Worm (Caenorhabditis elegans) whole organism, late embryonic: Measurements from ENCODE around the gene F15A4.2.

Experiments used
- C08G9.2 ChIP-seq: sonication (generic microtip); optimal IDR thresholded peaks from 2 replicates; lab custom pipeline; 2016; ENCODE audit warnings: mild to moderate bottlenecking, missing genetic modification characterization, moderate library complexity, missing compliant biosample characterization
- C38D4.7 ChIP-seq: fragments of 200-800 bp; sonication (Bioruptor generic); optimal IDR thresholded peaks from 2 replicates; lab custom pipeline; 2018; ENCODE audit warnings: mild to moderate bottlenecking, missing genetic modification characterization, moderate library complexity, missing compliant biosample characterization
- F13H6.1 ChIP-seq: sonication (generic microtip); optimal IDR thresholded peaks from 2 replicates; lab custom pipeline; 2016; ENCODE audit warnings: missing genetic modification characterization, missing compliant biosample characterization
- K02D7.2 ChIP-seq: sonication (generic microtip); optimal IDR thresholded peaks from 2 replicates; lab custom pipeline; 2017; ENCODE audit warnings: mild to moderate bottlenecking, missing genetic modification characterization, missing compliant biosample characterization
- T23F11.4 ChIP-seq: fragments of 200-800 bp; sonication (Bioruptor generic); optimal IDR thresholded peaks from 2 replicates; lab custom pipeline; 2018; ENCODE audit warnings: mild to moderate bottlenecking, missing genetic modification characterization, missing compliant biosample characterization
- Y22D7AL.16 ChIP-seq: sonication (generic microtip); optimal IDR thresholded peaks from 2 replicates; lab custom pipeline; 2016; ENCODE audit warnings: missing genetic modification characterization, missing compliant biosample characterization
- ahr-1 ChIP-seq: sonication (generic microtip); optimal IDR thresholded peaks from 2 replicates; lab custom pipeline; 2016; ENCODE audit warnings: missing genetic modification characterization, missing compliant biosample characterization
- ceh-14 ChIP-seq: sonication (generic microtip); optimal IDR thresholded peaks from 2 replicates; lab custom pipeline; 2016; ENCODE audit warnings: missing genotype, missing genetic modification characterization, missing compliant biosample characterization
- ceh-18 ChIP-seq: sonication (generic microtip); optimal IDR thresholded peaks from 2 replicates; lab custom pipeline; 2016; ENCODE audit warnings: missing genetic modification characterization, missing compliant biosample characterization
- ceh-19 ChIP-seq: fragments of 200-800 bp; sonication (Bioruptor generic); optimal IDR thresholded peaks from 2 replicates; lab custom pipeline; 2018; ENCODE audit warnings: mild to moderate bottlenecking, missing genetic modification characterization, missing compliant biosample characterization
- ceh-2 ChIP-seq: sonication (generic microtip); optimal IDR thresholded peaks from 2 replicates; lab custom pipeline; 2016; ENCODE audit warnings: missing genotype, missing genetic modification characterization, missing compliant biosample characterization
- ceh-30 ChIP-seq: fragments of 150-350 bp; optimal IDR thresholded peaks from 2 replicates; lab custom pipeline; 2014; ENCODE audit warnings: missing biosample characterization, missing genetic modification characterization
- ceh-34 ChIP-seq: sonication (generic microtip); optimal IDR thresholded peaks from 2 replicates; lab custom pipeline; 2016; ENCODE audit warnings: mild to moderate bottlenecking, missing genetic modification characterization, missing compliant biosample characterization
- ceh-45 ChIP-seq: fragments of 200-800 bp; sonication (Bioruptor generic); IDR thresholded peaks from 2 replicates; pipeline ENCODE4 v1.3.6; 2022; ENCODE audit warnings: missing genetic modification reagents, missing genetic modification characterization, missing compliant biosample characterization
- ceh-48 ChIP-seq: sonication (generic microtip); optimal IDR thresholded peaks from 2 replicates; lab custom pipeline; 2016; ENCODE audit warnings: missing genetic modification characterization, inconsistent platforms, missing compliant biosample characterization
- ceh-6 ChIP-seq: fragments of 200-800 bp; sonication (Bioruptor generic); optimal IDR thresholded peaks from 2 replicates; lab custom pipeline; 2018; ENCODE audit warnings: mild to moderate bottlenecking, missing genetic modification characterization, missing compliant biosample characterization
- dmd-4 ChIP-seq: sonication (generic microtip); optimal IDR thresholded peaks from 2 replicates; lab custom pipeline; 2016; ENCODE audit warnings: borderline replicate concordance, missing genetic modification characterization, missing compliant biosample characterization
- dve-1 ChIP-seq: sonication (generic microtip); optimal IDR thresholded peaks from 2 replicates; lab custom pipeline; 2017; ENCODE audit warnings: antibody characterized with exemption, mild to moderate bottlenecking, missing genetic modification characterization, missing compliant biosample characterization
- elt-4 ChIP-seq: sonication (generic microtip); optimal IDR thresholded peaks from 2 replicates; lab custom pipeline; 2016; ENCODE audit warnings: missing genetic modification characterization, missing compliant biosample characterization
- ets-4 ChIP-seq: sonication (generic microtip); optimal IDR thresholded peaks from 2 replicates; lab custom pipeline; 2016; ENCODE audit warnings: missing genetic modification characterization, missing compliant biosample characterization
- eyg-1 ChIP-seq: sonication (generic microtip); optimal IDR thresholded peaks from 2 replicates; lab custom pipeline; 2016; ENCODE audit warnings: missing genotype, missing genetic modification characterization, missing compliant biosample characterization
- fax-1 ChIP-seq: sonication (generic microtip); optimal IDR thresholded peaks from 2 replicates; lab custom pipeline; 2016; ENCODE audit warnings: missing genotype, missing genetic modification characterization, missing compliant biosample characterization
- fkh-10 ChIP-seq: fragments of 150-350 bp; optimal IDR thresholded peaks from 2 replicates; lab custom pipeline; 2014; ENCODE audit warnings: missing biosample characterization, missing genetic modification reagents, missing genetic modification characterization
- fkh-6 ChIP-seq: sonication (generic microtip); optimal IDR thresholded peaks from 2 replicates; lab custom pipeline; 2016; ENCODE audit warnings: missing genetic modification characterization, missing compliant biosample characterization
- hlh-13 ChIP-seq: fragments of 200-800 bp; sonication (Bioruptor generic); optimal IDR thresholded peaks from 2 replicates; lab custom pipeline; 2018; ENCODE audit warnings: mild to moderate bottlenecking, missing genetic modification characterization, missing compliant biosample characterization
- hlh-15 ChIP-seq: sonication (generic microtip); optimal IDR thresholded peaks from 2 replicates; lab custom pipeline; 2016; ENCODE audit warnings: missing genetic modification characterization, missing compliant biosample characterization
- hlh-30 ChIP-seq: sonication (generic microtip); optimal IDR thresholded peaks from 2 replicates; lab custom pipeline; 2017; ENCODE audit warnings: antibody characterized with exemption, missing genetic modification characterization, missing compliant biosample characterization; ENCODE audit not compliant: insufficient read depth
- hlh-6 ChIP-seq: sonication (generic microtip); optimal IDR thresholded peaks from 2 replicates; lab custom pipeline; 2016; ENCODE audit warnings: missing genotype, missing genetic modification characterization, missing compliant biosample characterization
- hlh-8 ChIP-seq: sonication (generic microtip); optimal IDR thresholded peaks from 2 replicates; lab custom pipeline; 2016; ENCODE audit warnings: missing genotype, missing genetic modification characterization, missing compliant biosample characterization
- lim-6 ChIP-seq: sonication (generic microtip); optimal IDR thresholded peaks from 2 replicates; lab custom pipeline; 2016; ENCODE audit warnings: missing genetic modification characterization, missing compliant biosample characterization
- lin-11 ChIP-seq: fragments of 200-800 bp; sonication (Bioruptor generic); optimal IDR thresholded peaks from 2 replicates; lab custom pipeline; 2018; ENCODE audit warnings: mild to moderate bottlenecking, missing genetic modification characterization, missing compliant biosample characterization
- mec-3 ChIP-seq: sonication (generic microtip); optimal IDR thresholded peaks from 2 replicates; lab custom pipeline; 2016; ENCODE audit warnings: borderline replicate concordance, missing genetic modification characterization, missing compliant biosample characterization
- nhr-232 ChIP-seq: sonication (generic microtip); optimal IDR thresholded peaks from 2 replicates; lab custom pipeline; 2016; ENCODE audit warnings: missing genetic modification characterization, missing compliant biosample characterization
- npax-4 ChIP-seq: sonication (generic microtip); optimal IDR thresholded peaks from 2 replicates; lab custom pipeline; 2016; ENCODE audit warnings: missing genetic modification characterization, missing compliant biosample characterization
- pag-3 ChIP-seq: sonication (generic microtip); optimal IDR thresholded peaks from 2 replicates; lab custom pipeline; 2016; ENCODE audit warnings: missing compliant biosample characterization, missing genetic modification characterization, borderline replicate concordance
- pax-1 ChIP-seq: fragments of 150-350 bp; optimal IDR thresholded peaks from 2 replicates; lab custom pipeline; 2014; ENCODE audit warnings: missing biosample characterization, missing genetic modification characterization
- pha-4 ChIP-seq: fragments of 150-350 bp; optimal IDR thresholded peaks from 2 replicates; lab custom pipeline; 2018; ENCODE audit warnings: missing biosample characterization, missing genetic modification reagents, missing genetic modification characterization
- pqm-1 ChIP-seq: sonication (generic microtip); optimal IDR thresholded peaks from 2 replicates; lab custom pipeline; 2016; ENCODE audit warnings: missing genetic modification characterization, missing compliant biosample characterization
- ref-2 ChIP-seq: sonication (generic microtip); optimal IDR thresholded peaks from 2 replicates; lab custom pipeline; 2016; ENCODE audit warnings: missing genetic modification characterization, missing compliant biosample characterization
- rnt-1 ChIP-seq: sonication (generic microtip); optimal IDR thresholded peaks from 2 replicates; lab custom pipeline; 2016; ENCODE audit warnings: missing genetic modification characterization, missing compliant biosample characterization
- sdc-2 ChIP-seq: sonication (generic microtip); optimal IDR thresholded peaks from 2 replicates; lab custom pipeline; 2016; ENCODE audit warnings: missing genotype, missing genetic modification characterization, missing compliant biosample characterization
- sox-2 ChIP-seq: fragments of 200-800 bp; sonication (Bioruptor generic); IDR thresholded peaks from 2 replicates; pipeline ENCODE4 v1.3.6; 2022; ENCODE audit warnings: missing genetic modification reagents, missing genetic modification characterization, missing compliant biosample characterization
- sox-4 ChIP-seq: sonication (generic microtip); optimal IDR thresholded peaks from 2 replicates; lab custom pipeline; 2017; ENCODE audit warnings: mild to moderate bottlenecking, missing genetic modification characterization, inconsistent platforms, missing compliant biosample characterization
- tbx-2 ChIP-seq: sonication (generic microtip); optimal IDR thresholded peaks from 2 replicates; lab custom pipeline; 2016; ENCODE audit warnings: missing genetic modification characterization, missing compliant biosample characterization
- tbx-7 ChIP-seq: sonication (generic microtip); optimal IDR thresholded peaks from 2 replicates; lab custom pipeline; 2016; ENCODE audit warnings: missing genotype, missing genetic modification characterization, missing compliant biosample characterization
- ttx-3 ChIP-seq: sonication (generic microtip); optimal IDR thresholded peaks from 2 replicates; lab custom pipeline; 2016; ENCODE audit warnings: missing genetic modification reagents, missing genetic modification characterization, missing compliant biosample characterization
- unc-42 ChIP-seq: sonication (generic microtip); optimal IDR thresholded peaks from 2 replicates; lab custom pipeline; 2016; ENCODE audit warnings: missing genotype, missing genetic modification characterization, missing compliant biosample characterization
- unc-86 ChIP-seq: sonication (generic microtip); optimal IDR thresholded peaks from 2 replicates; lab custom pipeline; 2016; ENCODE audit warnings: missing genetic modification characterization, missing compliant biosample characterization
- zip-5 ChIP-seq: sonication (generic microtip); optimal IDR thresholded peaks from 2 replicates; lab custom pipeline; 2016; ENCODE audit warnings: missing genetic modification characterization, missing compliant biosample characterization
- ztf-16 ChIP-seq: sonication (generic microtip); optimal IDR thresholded peaks from 2 replicates; lab custom pipeline; 2017; ENCODE audit warnings: missing genetic modification characterization, missing compliant biosample characterization

Gene F15A4.2

DNA sequence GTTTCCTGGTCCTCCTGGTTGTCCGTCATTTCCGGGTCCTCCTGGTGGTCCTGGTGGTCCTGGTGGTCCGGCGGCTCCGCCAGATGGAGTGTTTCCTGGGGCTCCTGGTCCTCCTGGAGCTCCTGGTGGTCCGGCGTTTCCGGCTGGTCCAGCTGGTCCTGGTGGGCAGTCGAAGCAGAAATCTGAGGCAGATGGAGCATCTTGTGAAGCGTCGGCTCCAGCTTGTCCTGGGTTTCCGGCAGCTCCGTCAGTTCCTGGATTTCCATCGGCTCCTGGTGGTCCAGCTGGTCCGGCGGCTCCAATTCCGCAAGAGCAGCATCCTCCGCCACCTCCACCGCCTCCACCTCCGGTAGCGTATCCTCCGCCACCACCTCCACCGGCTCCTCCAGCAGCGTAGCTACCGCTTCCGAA lies 31.7 kb downstream of the F15A4.2 start:
- TF ChIP-seq hlh-8 (tag; lab: Kevin White, UChicago): no peak

DNA sequence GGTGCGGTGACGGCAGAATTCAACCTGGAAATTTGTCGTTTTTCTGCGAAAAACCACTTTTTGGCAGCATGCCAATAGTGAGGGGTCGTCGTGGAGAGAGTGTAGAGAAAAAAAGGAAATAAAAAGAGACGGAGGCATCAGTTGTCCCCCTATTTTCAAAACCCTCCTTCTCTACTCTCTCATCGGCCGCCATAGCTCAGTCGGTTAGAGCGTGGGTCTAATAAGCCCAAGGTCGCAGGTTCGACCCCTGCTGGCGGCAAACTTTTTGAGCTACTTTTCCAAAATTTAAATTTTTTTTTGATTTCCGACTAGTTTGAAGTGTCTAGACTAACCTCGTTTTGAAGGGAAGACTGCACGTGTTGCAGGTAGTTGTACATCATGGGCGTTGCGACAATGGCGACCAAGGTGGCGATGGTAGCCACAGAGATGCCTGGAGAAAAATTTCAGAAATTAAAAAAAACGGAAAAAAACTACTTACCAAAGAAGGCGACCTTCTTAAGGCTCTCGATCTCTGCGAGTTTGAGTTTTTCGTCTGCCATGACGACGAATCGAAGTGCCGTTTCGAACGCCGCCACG lies 32.3 kb downstream of the F15A4.2 start, which contains the start of gene col-85:
Gene col-85 (minus strand): TSS at position 540 of the 576 bp plus-strand sequence.
- TF ChIP-seq K02D7.2 (tag; lab: Kevin White, UChicago) (peak; percentile 95), nhr-232 (tag; lab: Kevin White, UChicago) (peak; percentile 85), hlh-13 (GFP tag; lab: Kevin White, UChicago) (peak; percentile 94), pha-4 (tag; lab: Kevin White, UChicago) (no peak), Y22D7AL.16 (peak; percentile 94), mec-3 (peak; percentile 75), elt-4 (no peak), pag-3 (peak; percentile 89), F13H6.1 (peak; percentile 85), ceh-45 (GFP tag; lab: Robert Waterston, UW) (peak; percentile 96), ceh-34 (peak; percentile 92), ahr-1 (tag; lab: Kevin White, UChicago) (peak; percentile 86), C08G9.2 (tag; lab: Kevin White, UChicago) (peak; percentile 87), ceh-18 (peak; percentile 86), ceh-6 (GFP tag; lab: Kevin White, UChicago) (peak; percentile 91), unc-86 (tag; lab: Kevin White, UChicago) (peak; percentile 84), sdc-2 (tag; lab: Kevin White, UChicago) (peak; percentile 89), fkh-6 (tag; lab: Kevin White, UChicago) (peak; percentile 95), hlh-30 (tag; lab: Kevin White, UChicago) (peak; percentile 46), hlh-8 (tag; lab: Kevin White, UChicago) (peak; percentile 90), zip-5 (tag; lab: Kevin White, UChicago) (peak; percentile 83), dve-1 (peak; percentile 81), unc-42 (peak; percentile 84), hlh-6 (tag; lab: Kevin White, UChicago) (peak; percentile 95), lim-6 (tag; lab: Kevin White, UChicago) (peak; percentile 84), ttx-3 (peak; percentile 92), rnt-1 (tag; lab: Kevin White, UChicago) (peak; percentile 89), dmd-4 (peak; percentile 94), ref-2 (tag; lab: Kevin White, UChicago) (peak; percentile 89), lin-11 (tag; lab: Kevin White, UChicago) (peak; percentile 87), fax-1 (peak; percentile 88), sox-4 (tag; lab: Kevin White, UChicago) (peak; percentile 97), C38D4.7 (GFP tag; lab: Kevin White, UChicago) (peak; percentile 90), fkh-10 (GFP tag; lab: Kevin White, UChicago) (peak; percentile 52), ceh-30 (tag; lab: Kevin White, UChicago) (peak; percentile 3), npax-4 (tag; lab: Kevin White, UChicago) (peak; percentile 88), tbx-2 (tag; lab: Kevin White, UChicago) (peak; percentile 92), ceh-14 (tag; lab: Kevin White, UChicago) (peak; percentile 96), pax-1 (tag; lab: Kevin White, UChicago) (no peak), ets-4 (peak; percentile 78), ceh-2 (peak; percentile 88), ceh-19 (GFP tag; lab: Kevin White, UChicago) (peak; percentile 94), pqm-1 (tag; lab: Kevin White, UChicago) (peak; percentile 86), sox-2 (GFP tag; lab: Robert Waterston, UW) (peak; percentile 92), eyg-1 (tag; lab: Kevin White, UChicago) (peak; percentile 68), ztf-16 (tag; lab: Kevin White, UChicago) (peak; percentile 95), tbx-7 (peak; percentile 43), hlh-15 (tag; lab: Kevin White, UChicago) (peak; percentile 91), T23F11.4 (GFP tag; lab: Kevin White, UChicago) (peak; percentile 97), ceh-48 (tag; lab: Kevin White, UChicago) (peak; percentile 86)
